Worm (Caenorhabditis elegans): Measurements from ENCODE around the gene his-64.

Gene his-64

DNA sequence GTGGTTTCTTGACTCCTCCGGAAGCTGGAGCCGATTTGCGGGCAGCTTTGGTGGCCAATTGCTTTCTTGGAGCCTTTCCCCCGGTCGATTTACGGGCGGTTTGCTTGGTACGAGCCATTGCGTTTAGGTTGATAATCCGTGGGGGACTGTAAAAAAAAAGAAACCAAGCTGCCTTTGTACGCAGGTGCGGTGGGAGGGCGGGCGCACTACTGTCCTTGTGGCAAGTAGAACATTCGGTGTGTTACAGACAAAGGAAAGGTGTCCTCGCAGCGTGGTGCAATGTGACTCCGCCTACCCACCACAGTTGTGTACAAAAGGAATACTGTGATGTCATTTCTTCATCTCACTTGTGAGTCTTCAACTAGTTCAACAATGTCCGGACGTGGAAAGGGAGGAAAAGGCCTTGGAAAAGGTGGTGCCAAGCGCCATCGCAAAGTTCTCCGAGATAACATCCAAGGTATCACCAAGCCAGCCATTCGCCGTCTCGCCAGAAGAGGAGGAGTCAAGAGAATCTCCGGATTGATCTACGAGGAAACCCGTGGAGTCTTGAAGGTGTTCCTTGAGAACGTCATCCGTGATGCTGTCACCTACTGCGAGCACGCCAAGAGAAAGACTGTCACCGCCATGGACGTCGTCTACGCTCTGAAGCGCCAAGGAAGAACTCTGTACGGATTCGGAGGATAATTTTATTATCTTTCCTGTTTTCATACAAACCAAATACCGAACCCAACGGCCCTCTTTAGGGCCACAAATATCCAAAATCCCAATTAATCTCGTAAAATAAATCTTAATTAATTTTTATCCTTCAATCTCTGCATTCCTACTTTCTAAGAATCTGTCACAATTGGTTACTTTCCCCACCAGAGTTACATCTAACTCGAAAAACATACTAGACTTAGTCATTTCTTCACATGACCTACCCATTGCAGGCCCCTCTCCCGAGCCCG is at the start of gene his-64, which contains the start of gene his-63:
Gene his-64, plus strand, starts transcription at position 373 of the 947 bp plus-strand sequence.
Gene his-63, minus strand, starts transcription at position 118 of the 947 bp plus-strand sequence.
- TF ChIP-seq sem-2 (GFP tag; optimal IDR thresholded peaks at IDR 0.05) (peak; percentile 42), lin-13 (tag; optimal IDR thresholded peaks at IDR 0.05) (peak; percentile 31), M03D4.4 (tag; optimal IDR thresholded peaks at IDR 0.05) (peak; percentile 3), cnd-1 (tag; optimal IDR thresholded peaks at IDR 0.05) (peak; percentile 52), tbx-8 (GFP tag; optimal IDR thresholded peaks at IDR 0.05) (peak; percentile 12)

DNA sequence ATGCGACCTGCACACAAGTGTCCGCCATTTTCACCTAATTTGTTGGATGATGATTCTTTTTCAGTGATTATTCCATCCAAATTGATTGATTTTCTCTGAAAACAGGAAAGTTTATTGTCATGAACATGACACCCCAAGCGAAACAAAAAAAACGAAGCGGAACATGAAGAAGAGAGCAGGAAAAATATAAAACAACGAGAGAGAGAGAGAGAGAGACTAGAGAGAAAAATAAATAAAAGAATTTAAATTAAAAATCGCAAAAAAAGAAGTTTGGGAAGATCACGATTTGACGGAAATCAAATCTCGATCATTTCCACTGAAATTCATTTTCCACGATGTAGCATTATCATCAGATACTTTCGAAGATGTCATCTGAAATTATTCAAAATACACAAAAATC is 47.1 kb upstream of the his-64 start, which contains the start of gene klp-12:
Gene klp-12, minus strand, starts transcription at position 101 of the 400 bp plus-strand sequence.
- TF ChIP-seq ceh-43 (GFP tag; optimal IDR thresholded peaks at IDR 0.05): no peak
- TF ChIP-seq sptf-1 (tag; optimal IDR thresholded peaks at IDR 0.05): no peak
- no peak for TF ChIP-seq pha-4 (tag; optimal IDR thresholded peaks at IDR 0.05)
- no peak for TF ChIP-seq nhr-76 (tag; optimal IDR thresholded peaks at IDR 0.05)
- no peak for TF ChIP-seq elt-3 (tag; optimal IDR thresholded peaks at IDR 0.05)
- no peak for TF ChIP-seq M03D4.4 (tag; optimal IDR thresholded peaks at IDR 0.05)
- TF ChIP-seq ceh-39 (tag; optimal IDR thresholded peaks at IDR 0.05): no peak
- no peak for TF ChIP-seq sem-2 (GFP tag; optimal IDR thresholded peaks at IDR 0.05)
- TF ChIP-seq mls-2 (tag; optimal IDR thresholded peaks at IDR 0.05): no peak
- no peak for TF ChIP-seq zip-8 (tag; optimal IDR thresholded peaks at IDR 0.05)
- no peak for TF ChIP-seq lsy-2 (tag; optimal IDR thresholded peaks at IDR 0.05)

DNA sequence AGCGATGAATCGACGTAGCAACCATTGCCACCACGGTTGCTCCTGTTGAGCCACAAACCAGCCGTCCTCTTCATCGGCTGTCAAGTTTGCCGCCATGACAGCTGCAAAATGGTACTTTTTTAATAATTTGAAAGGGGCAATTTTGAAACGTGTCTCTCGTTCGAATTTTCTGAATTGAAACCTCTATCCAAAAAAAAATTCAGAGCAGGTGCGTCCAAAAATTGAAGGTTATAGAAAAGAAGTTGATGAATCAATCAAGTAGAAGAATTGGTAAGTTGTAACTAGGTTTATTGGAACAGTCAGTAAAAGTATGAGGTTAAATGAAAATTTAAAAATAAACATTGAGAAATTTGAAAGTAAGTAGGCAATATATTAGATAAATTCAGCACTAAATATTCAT is 45.5 kb upstream of the his-64 start, which contains the start of gene T01G1.4:
Gene T01G1.4, minus strand, starts transcription at position 101 of the 400 bp plus-strand sequence.
- TF ChIP-seq blmp-1 (tag; optimal IDR thresholded peaks at IDR 0.05): no peak
- TF ChIP-seq ztf-11 (tag; optimal IDR thresholded peaks at IDR 0.05): no peak
- no peak for TF ChIP-seq mep-1 (tag; optimal IDR thresholded peaks at IDR 0.05)
- TF ChIP-seq flh-1 (GFP tag; optimal IDR thresholded peaks at IDR 0.05): no peak
- TF ChIP-seq tbx-8 (GFP tag; optimal IDR thresholded peaks at IDR 0.05): no peak

- peak; percentile 59 for TF ChIP-seq ham-2 (GFP tag; optimal IDR thresholded peaks at IDR 0.05)
- TF ChIP-seq ces-1 (GFP tag; optimal IDR thresholded peaks at IDR 0.05): peak; percentile 35
- TF ChIP-seq lin-13 (tag; optimal IDR thresholded peaks at IDR 0.05): no peak
Observed at ce11 chrIV:11363806-11364562, 42.9 kb upstream of the his-64 start.

DNA sequence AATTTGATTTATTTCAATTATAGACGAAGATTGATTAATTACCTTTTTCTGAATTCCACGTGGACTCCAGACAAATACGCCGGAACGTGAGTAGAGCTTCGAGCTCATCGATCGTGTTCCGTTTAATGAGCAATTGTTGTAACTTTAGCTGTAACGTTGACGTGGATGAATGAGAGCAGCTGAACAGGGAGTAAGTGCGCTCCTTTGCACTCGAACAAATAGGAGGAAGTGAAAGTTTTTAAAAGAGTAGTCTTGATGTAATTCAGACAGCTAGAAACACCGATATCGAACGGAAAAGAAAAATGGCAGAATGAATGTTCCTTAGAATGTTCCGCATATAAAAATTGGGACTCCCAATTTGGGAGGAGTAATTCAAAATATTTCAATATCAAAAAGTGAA is 35.3 kb upstream of the his-64 start, which contains the start of gene sec-31:
Gene sec-31, minus strand, starts transcription at position 148 of the 400 bp plus-strand sequence.
- TF ChIP-seq hlh-1 (tag; optimal IDR thresholded peaks at IDR 0.05) (peak; percentile 77), elt-1 (tag; optimal IDR thresholded peaks at IDR 0.05; ENCODE audit: borderline replicate concordance, insufficient read depth) (no peak)

ce11 chrIV:11372366-11372997 is 34.4 kb upstream of the his-64 start, which contains the start of gene cbd-1:
Gene cbd-1 (plus strand): TSS chrIV:11372991.
- TF ChIP-seq M03D4.4 (tag; optimal IDR thresholded peaks at IDR 0.05): no peak
- TF ChIP-seq nhr-76 (tag; optimal IDR thresholded peaks at IDR 0.05): no peak
- TF ChIP-seq ceh-39 (tag; optimal IDR thresholded peaks at IDR 0.05): no peak
- no peak for TF ChIP-seq mep-1 (tag; optimal IDR thresholded peaks at IDR 0.05)
- no peak for TF ChIP-seq ceh-43 (GFP tag; optimal IDR thresholded peaks at IDR 0.05)
- TF ChIP-seq elt-1 (tag; optimal IDR thresholded peaks at IDR 0.05; ENCODE audit: borderline replicate concordance, insufficient read depth): no peak
- no peak for TF ChIP-seq lsy-2 (tag; optimal IDR thresholded peaks at IDR 0.05)
- TF ChIP-seq lin-13 (tag; optimal IDR thresholded peaks at IDR 0.05): no peak
- no peak for TF ChIP-seq sptf-1 (tag; optimal IDR thresholded peaks at IDR 0.05)
- no peak for TF ChIP-seq blmp-1 (tag; optimal IDR thresholded peaks at IDR 0.05)
- no peak for TF ChIP-seq cnd-1 (tag; optimal IDR thresholded peaks at IDR 0.05)
- no peak for TF ChIP-seq unc-39 (tag; optimal IDR thresholded peaks at IDR 0.05)
- no peak for TF ChIP-seq nhr-237 (tag; optimal IDR thresholded peaks at IDR 0.05)
- TF ChIP-seq elt-3 (tag; optimal IDR thresholded peaks at IDR 0.05): no peak
